Fruit fly (Drosophila melanogaster): ENCODE data around the gene CG11563.
A peak's percentile ranks its signal among the peaks of the same experiment; 100 is the strongest.

The CG11563 gene

dm6 chr3R:31725486-31726227, 11.2 kb upstream of the CG11563 start (continued):
- TF ChIP-seq jigr1 (GFP tag; IDR thresholded peaks at IDR 0.05) (no peak), CG6854 (GFP tag; optimal IDR thresholded peaks at IDR 0.05) (no peak), fu2 (GFP tag; optimal IDR thresholded peaks at IDR 0.05) (no peak), YL-1 (GFP tag; optimal IDR thresholded peaks at IDR 0.05) (no peak), CG9932 (GFP tag; IDR thresholded peaks at IDR 0.05) (no peak), z (GFP tag; IDR thresholded peaks at IDR 0.05) (peak; percentile 47; the same call in 1 of the 3 replicates), tll (GFP tag; optimal IDR thresholded peaks at IDR 0.05) (peak in 1 of 2 experiments; percentile 41), CG18619 (GFP tag; optimal IDR thresholded peaks at IDR 0.05) (no peak), hb (GFP tag; IDR thresholded peaks at IDR 0.05; ENCODE audit: partially characterized antibody) (no peak), CG1529 (GFP tag; optimal IDR thresholded peaks at IDR 0.05) (no peak), CG1647 (GFP tag; optimal IDR thresholded peaks at IDR 0.05) (no peak), CG11085 (GFP tag; IDR thresholded peaks at IDR 0.05) (no peak), CG1832 (GFP tag; optimal IDR thresholded peaks at IDR 0.05) (peak; percentile 76), zen (tag; optimal IDR thresholded peaks at IDR 0.05) (no peak), onecut (GFP tag; IDR thresholded peaks at IDR 0.05) (peak; percentile 26; the same call in 1 of the 2 replicates), pb (GFP tag; optimal IDR thresholded peaks at IDR 0.05) (no peak), CG9727 (GFP tag; optimal IDR thresholded peaks at IDR 0.05) (no peak), nom (GFP tag; optimal IDR thresholded peaks at IDR 0.05) (peak; percentile 95), Kr (GFP tag; optimal IDR thresholded peaks at IDR 0.05) (peak; percentile 2), CG1602 (GFP tag; optimal IDR thresholded peaks at IDR 0.05) (no peak), ranshi (GFP tag; IDR thresholded peaks at IDR 0.05) (no peak), Vsx1 (GFP tag; optimal IDR thresholded peaks at IDR 0.05) (peak; percentile 11), H2.0 (GFP tag; IDR thresholded peaks at IDR 0.05) (no peak), crp (GFP tag; optimal IDR thresholded peaks at IDR 0.05) (no peak), Sry-δ (GFP tag; optimal IDR thresholded peaks at IDR 0.05) (no peak), trem (tag; optimal IDR thresholded peaks at IDR 0.05) (no peak), HmgZ (tag; optimal IDR thresholded peaks at IDR 0.05) (no peak), CG15269 (tag; optimal IDR thresholded peaks at IDR 0.05) (no peak), lola (GFP tag; optimal IDR thresholded peaks at IDR 0.05) (peak in 1 of 3 experiments; percentile 10), sima (GFP tag; optimal IDR thresholded peaks at IDR 0.05) (no peak), p53 (GFP tag; optimal IDR thresholded peaks at IDR 0.05) (no peak), CG7963 (GFP tag; IDR thresholded peaks at IDR 0.05; ENCODE audit: partially characterized antibody) (no peak), CG12155 (GFP tag; optimal IDR thresholded peaks at IDR 0.05) (peak; percentile 50), Ets65A (GFP tag) (peak; percentile 36), Oaz (GFP tag; IDR thresholded peaks at IDR 0.05) (no peak), CG9817 (tag; optimal IDR thresholded peaks at IDR 0.05) (no peak), HmgD (GFP tag; optimal IDR thresholded peaks at IDR 0.05) (no peak), nerfin-1 (tag; optimal IDR thresholded peaks at IDR 0.05) (peak; percentile 51), maf-S (GFP tag; optimal IDR thresholded peaks at IDR 0.05) (no peak), al (GFP tag; IDR thresholded peaks at IDR 0.05) (no peak), CG6813 (GFP tag; optimal IDR thresholded peaks at IDR 0.05) (no peak), CG12299 (tag; optimal IDR thresholded peaks at IDR 0.05) (no peak), CG5180 (GFP tag; optimal IDR thresholded peaks at IDR 0.05) (no peak), CG43689 (GFP tag; IDR thresholded peaks at IDR 0.05) (no peak), grn (GFP tag; optimal IDR thresholded peaks at IDR 0.05) (no peak), NC2β (GFP tag; optimal IDR thresholded peaks at IDR 0.05) (peak; percentile 18), Dip3 (GFP tag; optimal IDR thresholded peaks at IDR 0.05) (no peak), CG31441 (GFP tag; IDR thresholded peaks at IDR 0.05) (0 out of 2 replicates have a peak, but pooled peaks have one; percentile 7), Trl (optimal IDR thresholded peaks at IDR 0.05) (peak; percentile 36 to 73), Trl (GFP tag; optimal IDR thresholded peaks at IDR 0.05) (no peak)
